Worm (Caenorhabditis elegans) whole organism, L4/young adult: ENCODE data around the gene EEED8.13.

Experiments used
- W03F9.2 ChIP-seq: fragments of 150-350 bp; optimal IDR thresholded peaks from 2 replicates; lab custom pipeline; 2014; ENCODE audit warnings: missing biosample characterization, missing genetic modification characterization
- dao-5 ChIP-seq: sonication (generic microtip); optimal IDR thresholded peaks from 2 replicates; lab custom pipeline; 2016; ENCODE audit warnings: missing genotype, missing genetic modification characterization, moderate library complexity, missing compliant biosample characterization
- him-1 ChIP-seq: sonication (generic microtip); optimal IDR thresholded peaks from 2 replicates; lab custom pipeline; 2016; ENCODE audit warnings: missing genotype, missing genetic modification reagents, missing genetic modification characterization, missing compliant biosample characterization

- no peak for TF ChIP-seq him-1 (tag; lab: Kevin White, UChicago)
- no peak for TF ChIP-seq W03F9.2 (tag; lab: Kevin White, UChicago)
- TF ChIP-seq dao-5 (tag; lab: Kevin White, UChicago), result no peak
Observed at ce11 chrII:5365645-5366044, 46.7 kb downstream of the EEED8.13 start, which contains the start of gene F09E5.16.
